Worm (Caenorhabditis elegans): ENCODE measurements around the gene K01A2.4.

- TF ChIP-seq spr-1 (tag; optimal IDR thresholded peaks at IDR 0.05) = no peak
- no peak for TF ChIP-seq lin-15B (tag; optimal IDR thresholded peaks at IDR 0.05)
- TF ChIP-seq ceh-82 (tag; optimal IDR thresholded peaks at IDR 0.05) = no peak
- no peak for TF ChIP-seq lin-39 (tag; optimal IDR thresholded peaks at IDR 0.05)
- TF ChIP-seq ztf-11 (tag; optimal IDR thresholded peaks at IDR 0.05) = no peak
- TF ChIP-seq mxl-3 (GFP tag; optimal IDR thresholded peaks at IDR 0.05) = no peak
- TF ChIP-seq daf-8 (GFP tag; IDR thresholded peaks at IDR 0.05) = no peak
- no peak for TF ChIP-seq F26F4.8 (GFP tag; conservative IDR thresholded peaks at IDR 0.05)
- no peak for TF ChIP-seq ces-1 (GFP tag; optimal IDR thresholded peaks at IDR 0.05)
- TF ChIP-seq zag-1 (tag; optimal IDR thresholded peaks at IDR 0.05) = no peak
- no peak for TF ChIP-seq pha-4 (GFP tag; IDR thresholded peaks at IDR 0.05)
- no peak for TF ChIP-seq pha-4 (tag; optimal IDR thresholded peaks at IDR 0.05)
- no peak for TF ChIP-seq nhr-28 (tag; optimal IDR thresholded peaks at IDR 0.05)
- TF ChIP-seq ama-1 (optimal IDR thresholded peaks at IDR 0.05) = no peak
Measured at ce11 chrII:286551-286724, 20.8 kb upstream of the K01A2.4 start, which contains the start of gene misc-1.
